ENCODE assay signal across 1 fruit fly cellular context in genomic region chrX:12248836-12249235, dm6.
TF ChIP-seq lines count a peak whose summit lies in the region.

No protein-coding gene starts in this region.

TF ChIP-seq in whole organism, embryonic, 481 proteins besides CTCF, POLR2A, EP300 and RAD21 (continued from another document):
- TF ChIP-seq Sox100B (GFP tag; optimal IDR thresholded peaks at IDR 0.05; lab: Kevin White, UChicago) (peak; percentile 19), peb (GFP tag; IDR thresholded peaks at IDR 0.05; lab: Robert Waterston, UW) (peak; percentile 32; the same call in 1 of the 2 replicates), Sry-δ (GFP tag; optimal IDR thresholded peaks at IDR 0.05; lab: Kevin White, UChicago) (no peak), chif (GFP tag; optimal IDR thresholded peaks at IDR 0.05; lab: Kevin White, UChicago) (peak in 1 of 2 experiments; percentile 48), CG8359 (GFP tag; optimal IDR thresholded peaks at IDR 0.05; lab: Kevin White, UChicago; ENCODE audit: borderline replicate concordance) (no peak), CG4820 (GFP tag; optimal IDR thresholded peaks at IDR 0.05; lab: Kevin White, UChicago) (peak; percentile 16), CG18011 (GFP tag; optimal IDR thresholded peaks at IDR 0.05; lab: Kevin White, UChicago) (no peak), sens (GFP tag; lab: Kevin White, UChicago) (peak; percentile 91), CG11504 (tag; optimal IDR thresholded peaks at IDR 0.05; lab: Kevin White, UChicago) (peak; percentile 65), pita (GFP tag; optimal IDR thresholded peaks at IDR 0.05; lab: Kevin White, UChicago) (no peak), CG18619 (GFP tag; optimal IDR thresholded peaks at IDR 0.05; lab: Kevin White, UChicago) (no peak), Mrtf (GFP tag; IDR thresholded peaks at IDR 0.05; lab: Robert Waterston, UW) (no peak), fd64A (GFP tag; optimal IDR thresholded peaks at IDR 0.05; lab: Kevin White, UChicago) (no peak), CG9727 (GFP tag; optimal IDR thresholded peaks at IDR 0.05; lab: Kevin White, UChicago) (peak; percentile 34), Atf-2 (GFP tag; optimal IDR thresholded peaks at IDR 0.05; lab: Kevin White, UChicago) (peak; percentile 4), CG6254 (GFP tag; optimal IDR thresholded peaks at IDR 0.05; lab: Kevin White, UChicago) (peak; percentile 15), CG6654 (GFP tag; optimal IDR thresholded peaks at IDR 0.05; lab: Kevin White, UChicago) (no peak), CG10209 (GFP tag; optimal IDR thresholded peaks at IDR 0.05; lab: Kevin White, UChicago) (peak; percentile 21), ERR (GFP tag; optimal IDR thresholded peaks at IDR 0.05; lab: Kevin White, UChicago) (no peak), slou (GFP tag; optimal IDR thresholded peaks at IDR 0.05; lab: Kevin White, UChicago) (no peak), sug (tag; optimal IDR thresholded peaks at IDR 0.05; lab: Kevin White, UChicago) (no peak), CG2129 (GFP tag; IDR thresholded peaks at IDR 0.05; lab: Robert Waterston, UW; ENCODE audit: partially characterized antibody) (no peak), trh (GFP tag; optimal IDR thresholded peaks at IDR 0.05; lab: Kevin White, UChicago) (no peak), CG43689 (GFP tag; IDR thresholded peaks at IDR 0.05; lab: Robert Waterston, UW) (no peak), CG2116 (GFP tag; optimal IDR thresholded peaks at IDR 0.05; lab: Kevin White, UChicago) (no peak), TFAM (GFP tag; optimal IDR thresholded peaks at IDR 0.05; lab: Kevin White, UChicago) (no peak), dati (GFP tag; IDR thresholded peaks at IDR 0.05; lab: Robert Waterston, UW) (no peak), bbx (GFP tag; IDR thresholded peaks at IDR 0.05; lab: Robert Waterston, UW; ENCODE audit: partially characterized antibody) (no peak), run (tag; optimal IDR thresholded peaks at IDR 0.05; lab: Kevin White, UChicago) (no peak), CG2120 (GFP tag; optimal IDR thresholded peaks at IDR 0.05; lab: Kevin White, UChicago) (peak; percentile 36), CG16815 (GFP tag; optimal IDR thresholded peaks at IDR 0.05; lab: Kevin White, UChicago) (peak; percentile 6), CG7963 (GFP tag; IDR thresholded peaks at IDR 0.05; lab: Robert Waterston, UW; ENCODE audit: partially characterized antibody) (peak; percentile 9; the same call in 1 of the 3 replicates), Dll (GFP tag; IDR thresholded peaks at IDR 0.05; lab: Robert Waterston, UW; ENCODE audit: partially characterized antibody) (no peak), cato (GFP tag; optimal IDR thresholded peaks at IDR 0.05; lab: Kevin White, UChicago; ENCODE audit: borderline replicate concordance) (no peak), CG3281 (GFP tag; optimal IDR thresholded peaks at IDR 0.05; lab: Kevin White, UChicago) (no peak), wdn (GFP tag; IDR thresholded peaks at IDR 0.05; lab: Robert Waterston, UW) (no peak), CG3065 (GFP tag; optimal IDR thresholded peaks at IDR 0.05; lab: Kevin White, UChicago) (no peak), Hr39 (optimal IDR thresholded peaks at IDR 0.05; lab: Kevin White, UChicago) (no peak), tin (GFP tag; optimal IDR thresholded peaks at IDR 0.05; lab: Kevin White, UChicago) (peak; percentile 37), Fer1 (GFP tag; optimal IDR thresholded peaks at IDR 0.05; lab: Kevin White, UChicago) (peak; percentile 24), CG7271 (tag; optimal IDR thresholded peaks at IDR 0.05; lab: Kevin White, UChicago) (no peak), HLHmδ (GFP tag; optimal IDR thresholded peaks at IDR 0.05; lab: Kevin White, UChicago) (no peak), gem (tag; optimal IDR thresholded peaks at IDR 0.05; lab: Kevin White, UChicago) (peak; percentile 69), CG2875 (GFP tag; optimal IDR thresholded peaks at IDR 0.05; lab: Kevin White, UChicago) (peak; percentile 23), Gsc (GFP tag; IDR thresholded peaks at IDR 0.05; lab: Robert Waterston, UW) (no peak), cwo (GFP tag; optimal IDR thresholded peaks at IDR 0.05; lab: Kevin White, UChicago) (peak; percentile 12), row (GFP tag; IDR thresholded peaks at IDR 0.05; lab: Robert Waterston, UW) (peak; percentile 73), BtbVII (GFP tag; optimal IDR thresholded peaks at IDR 0.05; lab: Kevin White, UChicago) (no peak), en (GFP tag; optimal IDR thresholded peaks at IDR 0.05; lab: Kevin White, UChicago) (no peak), CG1792 (GFP tag; optimal IDR thresholded peaks at IDR 0.05; lab: Kevin White, UChicago) (no peak), CG13123 (GFP tag; optimal IDR thresholded peaks at IDR 0.05; lab: Kevin White, UChicago) (no peak), CG13894 (tag; optimal IDR thresholded peaks at IDR 0.05; lab: Kevin White, UChicago) (no peak), CG12155 (GFP tag; optimal IDR thresholded peaks at IDR 0.05; lab: Kevin White, UChicago) (no peak), CG16863 (GFP tag; optimal IDR thresholded peaks at IDR 0.05; lab: Kevin White, UChicago) (no peak), Dref (GFP tag; IDR thresholded peaks at IDR 0.05; lab: Robert Waterston, UW) (no peak), jigr1 (GFP tag; IDR thresholded peaks at IDR 0.05; lab: Robert Waterston, UW) (no peak), Poxn (GFP tag; IDR thresholded peaks at IDR 0.05; lab: Robert Waterston, UW) (no peak), CG17361 (GFP tag; IDR thresholded peaks at IDR 0.05; lab: Robert Waterston, UW) (0 out of 3 replicates have a peak, but pooled peaks have one; percentile 40), CG5245 (GFP tag; optimal IDR thresholded peaks at IDR 0.05; lab: Kevin White, UChicago) (no peak), Stat92E (GFP tag; optimal IDR thresholded peaks at IDR 0.05; lab: Kevin White, UChicago) (no peak), gce (GFP tag; IDR thresholded peaks at IDR 0.05; lab: Robert Waterston, UW) (no peak), dmrt11E (tag; optimal IDR thresholded peaks at IDR 0.05; lab: Kevin White, UChicago) (peak; percentile 72), CG10979 (tag; optimal IDR thresholded peaks at IDR 0.05; lab: Kevin White, UChicago) (peak; percentile 68), Dp (GFP tag; optimal IDR thresholded peaks at IDR 0.05; lab: Kevin White, UChicago) (no peak), CG9932 (GFP tag; IDR thresholded peaks at IDR 0.05; lab: Robert Waterston, UW) (no peak), dm (GFP tag; optimal IDR thresholded peaks at IDR 0.05; lab: Kevin White, UChicago) (no peak), CG8765 (GFP tag; IDR thresholded peaks at IDR 0.05; lab: Robert Waterston, UW) (no peak), Kr (GFP tag; optimal IDR thresholded peaks at IDR 0.05; lab: Kevin White, UChicago) (no peak), Elba2 (GFP tag; optimal IDR thresholded peaks at IDR 0.05; lab: Kevin White, UChicago) (no peak), sisA (GFP tag; IDR thresholded peaks at IDR 0.05; lab: Robert Waterston, UW) (peak; percentile 35; the same call in 1 of the 2 replicates), CG14965 (GFP tag; optimal IDR thresholded peaks at IDR 0.05; lab: Kevin White, UChicago; ENCODE audit: borderline replicate concordance) (no peak), Fer3 (tag; optimal IDR thresholded peaks at IDR 0.05; lab: Kevin White, UChicago) (peak; percentile 22), Meics (GFP tag; optimal IDR thresholded peaks at IDR 0.05; lab: Kevin White, UChicago) (peak; percentile 28), Optix (GFP tag; IDR thresholded peaks at IDR 0.05; lab: Robert Waterston, UW) (no peak), H2.0 (GFP tag; IDR thresholded peaks at IDR 0.05; lab: Robert Waterston, UW) (peak; percentile 22; the same call in 1 of the 2 replicates), CrebB (tag; optimal IDR thresholded peaks at IDR 0.05; lab: Kevin White, UChicago) (no peak), exex (tag; optimal IDR thresholded peaks at IDR 0.05; lab: Kevin White, UChicago) (no peak), Max (GFP tag; optimal IDR thresholded peaks at IDR 0.05; lab: Kevin White, UChicago) (peak; percentile 8), CG3995 (GFP tag; optimal IDR thresholded peaks at IDR 0.05; lab: Kevin White, UChicago) (no peak), sna (GFP tag; IDR thresholded peaks at IDR 0.05; lab: Robert Waterston, UW; ENCODE audit: partially characterized antibody) (no peak), gt (GFP tag; IDR thresholded peaks at IDR 0.05; lab: Robert Waterston, UW) (no peak), sd (tag; optimal IDR thresholded peaks at IDR 0.05; lab: Kevin White, UChicago) (no peak), sqz (GFP tag; optimal IDR thresholded peaks at IDR 0.05; lab: Kevin White, UChicago) (peak; percentile 2), CG10267 (tag; optimal IDR thresholded peaks at IDR 0.05; lab: Kevin White, UChicago) (peak; percentile 53), CG11456 (GFP tag; IDR thresholded peaks at IDR 0.05; lab: Robert Waterston, UW) (peak; percentile 13; the same call in 1 of the 3 replicates), CG1832 (GFP tag; optimal IDR thresholded peaks at IDR 0.05; lab: Kevin White, UChicago) (no peak), CG17328 (GFP tag; IDR thresholded peaks at IDR 0.05; lab: Robert Waterston, UW) (peak; percentile 12; the same call in 1 of the 2 replicates), CG5180 (GFP tag; optimal IDR thresholded peaks at IDR 0.05; lab: Kevin White, UChicago) (no peak), sr (GFP tag; IDR thresholded peaks at IDR 0.05; lab: Robert Waterston, UW) (no peak), CoRest (tag; optimal IDR thresholded peaks at IDR 0.05; lab: Kevin White, UChicago) (peak; percentile 49)
